Worm (Caenorhabditis elegans): ENCODE data around the gene F32D8.4.
A peak's percentile ranks its signal among the peaks of the same experiment; 100 is the strongest.

F32D8.4 gene

ce11 chrV:10925658-10926057, 32.3 kb upstream of the F32D8.4 start:
- no peak for TF ChIP-seq ces-1 (GFP tag; optimal IDR thresholded peaks at IDR 0.05)
- no peak for TF ChIP-seq cnd-1 (tag; optimal IDR thresholded peaks at IDR 0.05)
- TF ChIP-seq ham-2 (GFP tag; optimal IDR thresholded peaks at IDR 0.05): no peak
- TF ChIP-seq snpc-4 (tag; optimal IDR thresholded peaks at IDR 0.05): no peak
- TF ChIP-seq mab-5 (tag; optimal IDR thresholded peaks at IDR 0.05): no peak
- TF ChIP-seq sptf-1 (tag; optimal IDR thresholded peaks at IDR 0.05): no peak
- no peak for TF ChIP-seq nhr-12 (tag; optimal IDR thresholded peaks at IDR 0.05)
- no peak for TF ChIP-seq elt-3 (tag; optimal IDR thresholded peaks at IDR 0.05)
- no peak for TF ChIP-seq nhr-237 (tag; optimal IDR thresholded peaks at IDR 0.05)
- TF ChIP-seq lin-13 (tag; optimal IDR thresholded peaks at IDR 0.05): no peak
- no peak for TF ChIP-seq unc-39 (tag; optimal IDR thresholded peaks at IDR 0.05)

DNA sequence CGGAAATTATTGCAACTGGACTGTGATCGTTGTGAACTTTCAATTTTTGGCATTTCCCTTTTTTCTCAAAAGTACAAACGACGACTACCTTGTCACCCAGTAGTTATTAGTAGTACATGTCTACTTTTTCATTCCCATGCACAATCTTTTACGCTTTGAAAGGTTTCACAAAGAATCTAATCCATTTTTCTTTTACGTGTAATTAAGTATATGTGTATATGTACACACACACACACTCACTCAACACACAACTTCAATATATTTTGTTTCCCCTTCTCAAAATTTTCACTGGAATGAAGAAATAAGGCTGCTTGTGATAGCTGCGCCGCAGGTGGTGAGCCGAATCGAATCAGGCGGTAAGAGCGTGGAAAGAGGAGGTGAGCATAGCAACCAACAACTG, 31.4 kb upstream of the F32D8.4 start, which contains the start of gene F58B4.6:
F58B4.6 (plus strand) TSS at position 301 of the 400 bp plus-strand sequence.
- TF ChIP-seq ces-1 (GFP tag; optimal IDR thresholded peaks at IDR 0.05) (peak; percentile 28), sptf-1 (tag; optimal IDR thresholded peaks at IDR 0.05) (no peak), mep-1 (tag; optimal IDR thresholded peaks at IDR 0.05) (no peak), ceh-43 (GFP tag; optimal IDR thresholded peaks at IDR 0.05) (no peak)

ce11 chrV:10923229-10923628, 29.9 kb upstream of the F32D8.4 start, which contains the start of gene F58B4.7:
Gene F58B4.7 (minus strand): TSS chrV:10923329.
- TF ChIP-seq bed-3 (GFP tag; optimal IDR thresholded peaks at IDR 0.05): no peak
- TF ChIP-seq mls-2 (tag; optimal IDR thresholded peaks at IDR 0.05): no peak
- TF ChIP-seq unc-39 (tag; optimal IDR thresholded peaks at IDR 0.05): no peak
- TF ChIP-seq snpc-4 (tag; optimal IDR thresholded peaks at IDR 0.05): no peak
- no peak for TF ChIP-seq nhr-28 (tag; optimal IDR thresholded peaks at IDR 0.05)
- no peak for TF ChIP-seq nhr-237 (tag; optimal IDR thresholded peaks at IDR 0.05)
- TF ChIP-seq lin-32 (GFP tag; optimal IDR thresholded peaks at IDR 0.05): no peak
- TF ChIP-seq drap-1 (GFP tag; optimal IDR thresholded peaks at IDR 0.05): no peak

DNA sequence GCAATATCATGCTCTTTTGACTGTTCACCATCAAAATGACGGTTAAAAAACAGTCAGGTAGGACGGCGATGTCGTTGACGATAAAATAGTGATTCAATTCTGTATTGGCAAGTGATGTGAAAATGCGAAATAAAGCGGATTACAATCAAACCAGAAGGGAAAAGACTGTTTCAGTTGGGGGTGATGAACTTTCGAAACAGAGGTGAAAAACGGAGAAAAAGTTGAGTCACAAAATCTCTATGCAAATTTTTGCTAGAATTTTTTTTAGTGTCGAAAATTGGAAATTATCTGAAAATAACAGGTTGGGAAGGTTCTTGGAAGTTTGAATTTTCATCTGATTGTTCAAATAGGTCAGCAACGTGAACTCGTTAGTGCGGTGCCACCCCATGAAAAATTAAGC, 28.4 kb upstream of the F32D8.4 start, which contains the start of gene nas-31:
nas-31 (minus strand) TSS at position 101 of the 400 bp plus-strand sequence.
- TF ChIP-seq unc-120 (tag; optimal IDR thresholded peaks at IDR 0.05; ENCODE audit: poor library complexity, severe bottlenecking) (no peak), unc-39 (tag; optimal IDR thresholded peaks at IDR 0.05) (no peak), sptf-1 (tag; optimal IDR thresholded peaks at IDR 0.05) (no peak), nhr-12 (tag; optimal IDR thresholded peaks at IDR 0.05) (no peak), ceh-43 (GFP tag; optimal IDR thresholded peaks at IDR 0.05) (no peak), hlh-1 (tag; optimal IDR thresholded peaks at IDR 0.05) (no peak), unc-62 (GFP tag; optimal IDR thresholded peaks at IDR 0.05) (no peak), ces-1 (GFP tag; optimal IDR thresholded peaks at IDR 0.05) (no peak), sem-2 (GFP tag; optimal IDR thresholded peaks at IDR 0.05) (no peak), ham-2 (GFP tag; optimal IDR thresholded peaks at IDR 0.05) (no peak), lin-13 (tag; optimal IDR thresholded peaks at IDR 0.05) (no peak), mep-1 (tag; optimal IDR thresholded peaks at IDR 0.05) (no peak), mls-2 (tag; optimal IDR thresholded peaks at IDR 0.05) (no peak), tbx-8 (GFP tag; optimal IDR thresholded peaks at IDR 0.05) (no peak), ceh-83 (GFP tag; optimal IDR thresholded peaks at IDR 0.05) (no peak), flh-1 (GFP tag; optimal IDR thresholded peaks at IDR 0.05) (no peak), M03D4.4 (tag; optimal IDR thresholded peaks at IDR 0.05) (no peak), lin-32 (GFP tag; optimal IDR thresholded peaks at IDR 0.05) (no peak), drap-1 (GFP tag; optimal IDR thresholded peaks at IDR 0.05) (no peak), ceh-39 (tag; optimal IDR thresholded peaks at IDR 0.05) (no peak)

ce11 chrV:10918373-10918772, 25.0 kb upstream of the F32D8.4 start, which contains the start of gene F58B4.2:
Gene F58B4.2 (minus strand): TSS chrV:10918473.
- TF ChIP-seq elt-1 (tag; optimal IDR thresholded peaks at IDR 0.05; ENCODE audit: borderline replicate concordance, insufficient read depth) (no peak), cnd-1 (tag; optimal IDR thresholded peaks at IDR 0.05) (no peak), ztf-11 (tag; optimal IDR thresholded peaks at IDR 0.05) (no peak), M03D4.4 (tag; optimal IDR thresholded peaks at IDR 0.05) (no peak), elt-3 (tag; optimal IDR thresholded peaks at IDR 0.05) (no peak), blmp-1 (tag; optimal IDR thresholded peaks at IDR 0.05) (no peak), hlh-1 (tag; optimal IDR thresholded peaks at IDR 0.05) (no peak), ceh-83 (GFP tag; optimal IDR thresholded peaks at IDR 0.05) (no peak), unc-120 (tag; optimal IDR thresholded peaks at IDR 0.05; ENCODE audit: poor library complexity, severe bottlenecking) (no peak), nhr-76 (tag; optimal IDR thresholded peaks at IDR 0.05) (no peak), drap-1 (GFP tag; optimal IDR thresholded peaks at IDR 0.05) (no peak), unc-39 (tag; optimal IDR thresholded peaks at IDR 0.05) (no peak), mab-5 (tag; optimal IDR thresholded peaks at IDR 0.05) (no peak), mep-1 (tag; optimal IDR thresholded peaks at IDR 0.05) (no peak), sem-2 (GFP tag; optimal IDR thresholded peaks at IDR 0.05) (no peak), lin-32 (GFP tag; optimal IDR thresholded peaks at IDR 0.05) (no peak)

Measured in whole organism, mixed stage, embryonic.